Fruit fly (Drosophila melanogaster) whole organism, embryonic: ENCODE results near the gene yellow-f2.

Experiments used
- Ada2b ChIP-seq: fragments of 200-800 bp; sonication (Bioruptor generic); IDR thresholded peaks from 2 replicates; pipeline ENCODE4 v1.3.6; 2022; ENCODE audit warnings: missing biosample characterization, missing genetic modification characterization
- Atf6 ChIP-seq: fragments of 200-800 bp; sonication (Bioruptor generic); IDR thresholded peaks from 2 replicates; pipeline ENCODE4 v1.3.6; 2022; ENCODE audit warnings: missing biosample characterization, missing genetic modification characterization
- Bdp1 ChIP-seq: fragments of 200-800 bp; sonication (Bioruptor generic); optimal IDR thresholded peaks from 3 replicates; lab custom pipeline; 2016; ENCODE audit warnings: missing biosample characterization, missing genetic modification characterization
- Bgb ChIP-seq: fragments of 200-800 bp; sonication (Bioruptor generic); IDR thresholded peaks from 2 replicates; pipeline ENCODE4 v1.3.6; 2022; ENCODE audit warnings: missing biosample characterization, missing genetic modification characterization; ENCODE audit not compliant: partially characterized antibody
- BtbVII ChIP-seq: fragments of 200-800 bp; sonication (Bioruptor generic); optimal IDR thresholded peaks from 3 replicates; lab custom pipeline; 2017; ENCODE audit warnings: missing biosample characterization, mild to moderate bottlenecking, missing genetic modification characterization
- CG10209 ChIP-seq: fragments of 200-800 bp; sonication (Bioruptor generic); optimal IDR thresholded peaks from 3 replicates; lab custom pipeline; 2017; ENCODE audit warnings: missing biosample characterization, mild to moderate bottlenecking, missing genetic modification characterization, missing genetic modification reagents
- CG10565 ChIP-seq: fragments of 200-800 bp; sonication (Bioruptor generic); optimal IDR thresholded peaks from 3 replicates; lab custom pipeline; 2016; ENCODE audit warnings: missing biosample characterization, mild to moderate bottlenecking, missing genetic modification characterization
- CG12071 ChIP-seq: fragments of 200-800 bp; sonication (Bioruptor generic); optimal IDR thresholded peaks from 3 replicates; lab custom pipeline; 2018; ENCODE audit warnings: missing biosample characterization, mild to moderate bottlenecking, missing genetic modification characterization
- CG12659 ChIP-seq: fragments of 200-800 bp; sonication (Bioruptor generic); optimal IDR thresholded peaks from 3 replicates; lab custom pipeline; 2017; ENCODE audit warnings: mild to moderate bottlenecking, missing biosample characterization, missing genetic modification reagents, missing genetic modification characterization
- CG13424 ChIP-seq: fragments of 200-800 bp; sonication (Bioruptor generic); optimal IDR thresholded peaks from 2 replicates; lab custom pipeline; 2019; ENCODE audit warnings: missing biosample characterization, mild to moderate bottlenecking, missing genetic modification characterization, moderate library complexity
- CG17829 ChIP-seq: fragments of 200-800 bp; optimal IDR thresholded peaks from 2 replicates; lab custom pipeline; 2019; ENCODE audit warnings: missing biosample characterization, mild to moderate bottlenecking, missing genetic modification characterization, moderate library complexity
- CG18619 ChIP-seq: fragments of 200-800 bp; sonication (Bioruptor generic); optimal IDR thresholded peaks from 3 replicates; lab custom pipeline; 2017; ENCODE audit warnings: missing biosample characterization, mild to moderate bottlenecking, missing genetic modification characterization
- CG30431 ChIP-seq: fragments of 200-800 bp; sonication (Bioruptor generic); optimal IDR thresholded peaks from 2 replicates; lab custom pipeline; 2017; ENCODE audit warnings: missing biosample characterization, missing genetic modification characterization
- CG31388 ChIP-seq: fragments of 200-800 bp; sonication (Bioruptor generic); optimal IDR thresholded peaks from 2 replicates; lab custom pipeline; 2016; ENCODE audit warnings: missing biosample characterization, missing genetic modification characterization
- CG31441 ChIP-seq: fragments of 200-800 bp; sonication (Bioruptor generic); IDR thresholded peaks from 2 replicates; pipeline ENCODE4 v1.3.6; 2022; ENCODE audit warnings: missing biosample characterization, missing genetic modification characterization
- CG3163 ChIP-seq: fragments of 200-800 bp; sonication (Bioruptor generic); optimal IDR thresholded peaks from 3 replicates; lab custom pipeline; 2016; ENCODE audit warnings: missing biosample characterization, missing genetic modification characterization
- CG4854 ChIP-seq: fragments of 200-800 bp; sonication (Bioruptor generic); optimal IDR thresholded peaks from 2 replicates; lab custom pipeline; 2016; ENCODE audit warnings: missing biosample characterization, missing genetic modification characterization, inconsistent platforms
- CG6791 ChIP-seq: fragments of 200-800 bp; sonication (Bioruptor generic); IDR thresholded peaks from 3 replicates; pipeline ENCODE4 v1.3.6; 2022; ENCODE audit warnings: missing biosample characterization, missing genetic modification characterization; ENCODE audit not compliant: partially characterized antibody
- CG8924 ChIP-seq: fragments of 200-800 bp; optimal IDR thresholded peaks from 3 replicates; lab custom pipeline; 2019; ENCODE audit warnings: missing biosample characterization, mild to moderate bottlenecking, missing genetic modification characterization, moderate library complexity
- CHES-1-like ChIP-seq: fragments of 200-800 bp; sonication (Bioruptor generic); optimal IDR thresholded peaks from 2 replicates; lab custom pipeline; 2016; ENCODE audit warnings: missing biosample characterization, missing genetic modification characterization
- D ChIP-seq, 2 experiments: fragments of 200-800 bp in 1 of 2; fragments of >200 bp in 1 of 2; sonication (Bioruptor generic) in 1 of 2; optimal IDR thresholded peaks; 2 replicates in 1 of 2; 3 replicates in 1 of 2; lab custom pipeline; 2017; ENCODE audit warnings: mild to moderate bottlenecking in 1 of 2, missing biosample characterization in 1 of 2, missing genetic modification characterization in 1 of 2, missing genetic modification reagents in 1 of 2
- Elba2 ChIP-seq: fragments of 200-800 bp; sonication (Bioruptor generic); optimal IDR thresholded peaks from 3 replicates; lab custom pipeline; 2016; ENCODE audit warnings: missing biosample characterization, missing genetic modification characterization
- GATAe ChIP-seq: fragments of 200-800 bp; sonication (Bioruptor generic); conservative IDR thresholded peaks from 2 replicates; pipeline ENCODE4 v1.3.6; 2022; ENCODE audit warnings: missing biosample characterization, missing genetic modification characterization
- HLH4C ChIP-seq: fragments of 200-800 bp; sonication (Bioruptor generic); IDR thresholded peaks from 3 replicates; pipeline ENCODE4 v1.3.6; 2022; ENCODE audit warnings: missing biosample characterization, missing genetic modification characterization; ENCODE audit not compliant: partially characterized antibody
- Hmr ChIP-seq: fragments of 200-800 bp; sonication (Bioruptor generic); optimal IDR thresholded peaks from 3 replicates; lab custom pipeline; 2017; ENCODE audit warnings: mild to moderate bottlenecking, missing biosample characterization, missing genetic modification reagents, missing genetic modification characterization
- Hr51 ChIP-seq, 2 experiments: fragments of 200-800 bp; sonication (Bioruptor generic); optimal IDR thresholded peaks; 2 replicates in 1 of 2; 3 replicates in 1 of 2; lab custom pipeline; 2016 to 2018; ENCODE audit warnings: missing biosample characterization in 2 of 2, missing genetic modification characterization in 2 of 2, mild to moderate bottlenecking in 1 of 2, moderate library complexity in 1 of 2
- Kr ChIP-seq: fragments of 200-800 bp; sonication (Bioruptor generic); optimal IDR thresholded peaks from 2 replicates; lab custom pipeline; 2017; ENCODE audit warnings: missing biosample characterization, mild to moderate bottlenecking, missing genetic modification characterization
- Lhr ChIP-seq: fragments of 200-800 bp; sonication (Bioruptor generic); optimal IDR thresholded peaks from 3 replicates; lab custom pipeline; 2017; ENCODE audit warnings: mild to moderate bottlenecking, missing biosample characterization, missing genetic modification reagents, missing genetic modification characterization
- MBD-R2 ChIP-seq: fragments of 200-800 bp; sonication (Bioruptor generic); IDR thresholded peaks from 2 replicates; pipeline ENCODE4 v1.3.6; 2022; ENCODE audit warnings: missing biosample characterization, missing genetic modification characterization
- MESR4 ChIP-seq: fragments of 200-800 bp; sonication (Bioruptor generic); optimal IDR thresholded peaks from 2 replicates; lab custom pipeline; 2018; ENCODE audit warnings: missing biosample characterization, mild to moderate bottlenecking, missing genetic modification characterization, moderate library complexity
- Opbp ChIP-seq: fragments of 200-800 bp; sonication (Bioruptor generic); IDR thresholded peaks from 3 replicates; pipeline ENCODE4 v1.3.6; 2022; ENCODE audit warnings: missing biosample characterization, missing genetic modification characterization; ENCODE audit not compliant: partially characterized antibody
- Rfx ChIP-seq: fragments of 200-800 bp; sonication (Bioruptor generic); IDR thresholded peaks from 2 replicates; pipeline ENCODE4 v1.3.6; 2022; ENCODE audit warnings: missing biosample characterization, missing genetic modification characterization
- Sry-δ ChIP-seq: fragments of 200-800 bp; sonication (Bioruptor generic); optimal IDR thresholded peaks from 2 replicates; lab custom pipeline; 2016; ENCODE audit warnings: missing biosample characterization, missing genetic modification characterization
- Xrp1 ChIP-seq: fragments of 200-800 bp; sonication (Bioruptor generic); IDR thresholded peaks from 2 replicates; pipeline ENCODE4 v1.3.6; 2022; ENCODE audit warnings: missing biosample characterization, missing genetic modification characterization
- bab2 ChIP-seq: fragments of 200-800 bp; sonication (Bioruptor generic); optimal IDR thresholded peaks from 2 replicates; lab custom pipeline; 2016; ENCODE audit warnings: missing biosample characterization, missing genetic modification characterization
- bcd ChIP-seq: fragments of 200-800 bp; sonication (Bioruptor generic); optimal IDR thresholded peaks from 2 replicates; lab custom pipeline; 2017; ENCODE audit warnings: missing biosample characterization, mild to moderate bottlenecking, missing genetic modification characterization
- br ChIP-seq: fragments of >200 bp; optimal IDR thresholded peaks from 2 replicates; lab custom pipeline; 2017
- btn ChIP-seq: fragments of 200-800 bp; sonication (Bioruptor generic); optimal IDR thresholded peaks from 2 replicates; lab custom pipeline; 2016; ENCODE audit warnings: missing biosample characterization, missing genetic modification characterization
- cas ChIP-seq: fragments of 200-800 bp; sonication (Bioruptor generic); IDR thresholded peaks from 2 replicates; pipeline ENCODE4 v1.3.6; 2022; ENCODE audit warnings: missing biosample characterization, missing genetic modification characterization
- dati ChIP-seq: fragments of 200-800 bp; sonication (Bioruptor generic); IDR thresholded peaks from 2 replicates; pipeline ENCODE4 v1.3.6; 2022; ENCODE audit warnings: missing biosample characterization, missing genetic modification characterization
- fd96Cb ChIP-seq: fragments of 200-800 bp; sonication (Bioruptor generic); optimal IDR thresholded peaks from 2 replicates; lab custom pipeline; 2018; ENCODE audit warnings: missing biosample characterization, mild to moderate bottlenecking, missing genetic modification characterization, moderate library complexity
- fru ChIP-seq: fragments of >200 bp; optimal IDR thresholded peaks from 2 replicates; lab custom pipeline; 2017
- grau ChIP-seq: fragments of 200-800 bp; optimal IDR thresholded peaks from 3 replicates; lab custom pipeline; 2019; ENCODE audit warnings: missing biosample characterization, mild to moderate bottlenecking, missing genetic modification characterization, moderate library complexity
- kay ChIP-seq: fragments of 200-800 bp; sonication (Bioruptor generic); optimal IDR thresholded peaks from 2 replicates; lab custom pipeline; 2016; ENCODE audit warnings: missing biosample characterization, missing genetic modification characterization
- mam ChIP-seq: fragments of 200-800 bp; sonication (Bioruptor generic); optimal IDR thresholded peaks from 3 replicates; lab custom pipeline; 2016; ENCODE audit warnings: missing biosample characterization, missing genetic modification characterization
- phol ChIP-seq: fragments of 200-800 bp; sonication (Bioruptor generic); optimal IDR thresholded peaks from 3 replicates; lab custom pipeline; 2018; ENCODE audit warnings: missing biosample characterization, mild to moderate bottlenecking, missing genetic modification characterization, moderate library complexity
- pzg ChIP-seq: fragments of 200-800 bp; sonication (Bioruptor generic); optimal IDR thresholded peaks from 3 replicates; lab custom pipeline; 2018; ENCODE audit warnings: missing biosample characterization, mild to moderate bottlenecking, missing genetic modification characterization, moderate library complexity
- ranshi ChIP-seq: fragments of 200-800 bp; sonication (Bioruptor generic); IDR thresholded peaks from 2 replicates; pipeline ENCODE4 v1.3.6; 2022; ENCODE audit warnings: missing biosample characterization, missing genetic modification characterization
- unc-4 ChIP-seq: fragments of 200-800 bp; sonication (Bioruptor generic); IDR thresholded peaks from 2 replicates; pipeline ENCODE4 v1.3.6; 2022; ENCODE audit warnings: missing biosample characterization, missing genetic modification characterization; ENCODE audit not compliant: partially characterized antibody
- vvl ChIP-seq: fragments of 200-800 bp; sonication (Bioruptor generic); IDR thresholded peaks from 2 replicates; pipeline ENCODE4 v1.3.6; 2022; ENCODE audit warnings: missing biosample characterization, missing genetic modification characterization
- yki ChIP-seq: fragments of >200 bp; optimal IDR thresholded peaks from 3 replicates; lab custom pipeline; 2018

yellow-f2 gene

DNA sequence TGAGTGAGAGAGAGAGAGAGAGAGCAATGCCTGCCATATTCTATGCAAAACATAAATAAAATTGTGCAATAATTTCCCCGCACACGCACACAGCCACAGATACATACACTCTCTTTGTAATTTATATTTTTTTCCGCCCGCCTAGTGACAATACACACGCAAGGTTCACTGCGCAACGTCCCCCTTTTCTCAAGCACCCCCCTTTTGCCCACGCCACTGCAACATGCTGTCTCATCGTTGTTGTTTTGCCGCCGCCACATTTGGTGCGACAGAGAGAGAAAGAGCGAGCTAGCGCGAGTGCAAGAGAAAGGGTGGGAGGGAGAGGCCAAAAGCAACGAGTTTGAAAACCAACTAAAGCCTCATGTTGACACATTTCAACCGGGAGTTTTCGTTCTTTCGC is 17.4 kb upstream of the yellow-f2 start (continued):
- TF ChIP-seq dati (GFP tag; lab: Robert Waterston, UW), result peak; percentile 37; the same call in 1 of the 2 replicates
- TF ChIP-seq CG12659, result peak; percentile 26
- peak; percentile 44 for TF ChIP-seq BtbVII (GFP tag; lab: Kevin White, UChicago)
- no peak for TF ChIP-seq CG12071 (GFP tag; lab: Kevin White, UChicago)
- peak; percentile 64 for TF ChIP-seq mam
- TF ChIP-seq CG3163 (GFP tag; lab: Kevin White, UChicago), result peak; percentile 61
- TF ChIP-seq CG6791 (GFP tag; lab: Robert Waterston, UW), result 0 out of 3 replicates have a peak, but pooled peaks have one; percentile 11
- peak; percentile 45 for TF ChIP-seq CG17829 (tag; lab: Kevin White, UChicago)
- no peak for TF ChIP-seq yki (lab: Kevin White, UChicago)
- TF ChIP-seq Opbp (GFP tag; lab: Robert Waterston, UW), result no peak
- TF ChIP-seq vvl (GFP tag; lab: Robert Waterston, UW), result peak; percentile 84
- TF ChIP-seq kay (GFP tag; lab: Kevin White, UChicago), result peak; percentile 80
- no peak for TF ChIP-seq CG10565 (GFP tag; lab: Kevin White, UChicago)
- TF ChIP-seq CG31441 (GFP tag; lab: Robert Waterston, UW), result no peak; the same call in 1 of the 2 replicates
- peak; percentile 68 for TF ChIP-seq bab2
- TF ChIP-seq MESR4 (GFP tag; lab: Kevin White, UChicago), result peak; percentile 32
- TF ChIP-seq CG30431 (GFP tag; lab: Kevin White, UChicago), result peak; percentile 1
- no peak for TF ChIP-seq br (lab: Kevin White, UChicago)
- TF ChIP-seq Hmr (GFP tag; lab: Kevin White, UChicago), result peak; percentile 57
- TF ChIP-seq ranshi (GFP tag; lab: Robert Waterston, UW), result peak; percentile 55; the same call in 1 of the 2 replicates
- TF ChIP-seq Kr (GFP tag; lab: Kevin White, UChicago), result no peak
- peak; percentile 54 for TF ChIP-seq CG10209 (GFP tag; lab: Kevin White, UChicago)
- TF ChIP-seq CG8924 (tag; lab: Kevin White, UChicago), result peak; percentile 65
- TF ChIP-seq fd96Cb (tag; lab: Kevin White, UChicago), result no peak
- no peak for TF ChIP-seq D (optimal IDR thresholded peaks at IDR 0.05; lab: Kevin White, UChicago)
- peak; percentile 40 for TF ChIP-seq D (GFP tag; optimal IDR thresholded peaks at IDR 0.05; lab: Kevin White, UChicago)
- peak; percentile 75 for TF ChIP-seq Rfx (GFP tag; lab: Robert Waterston, UW)
- peak; percentile 35; the same call in 1 of the 2 replicates for TF ChIP-seq MBD-R2 (GFP tag; lab: Robert Waterston, UW)
- peak; percentile 66 for TF ChIP-seq CG18619 (GFP tag; lab: Kevin White, UChicago)

DNA sequence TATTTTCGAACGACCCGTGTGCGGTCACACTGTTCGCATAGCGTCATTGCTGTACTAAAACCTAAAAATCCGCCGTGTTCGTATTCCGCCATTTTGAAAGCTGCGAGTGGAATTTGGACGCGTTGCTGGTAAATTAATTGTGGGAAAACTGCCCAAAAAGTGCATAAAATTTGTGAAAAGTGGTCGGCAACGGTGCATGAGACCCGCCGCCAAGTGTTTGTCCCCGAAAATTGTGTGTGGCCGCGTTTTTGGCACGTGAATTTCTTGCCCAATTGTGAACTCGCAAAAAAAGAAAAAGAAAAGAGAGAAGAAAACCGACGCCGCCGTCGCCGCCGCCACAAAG is 16.6 kb upstream of the yellow-f2 start, which contains the start of gene CtBP:
Gene CtBP, plus strand, starts transcription at position 29 of the 343 bp plus-strand sequence.
- TF ChIP-seq Hr51 (GFP tag; optimal IDR thresholded peaks at IDR 0.05; lab: Kevin White, UChicago), result no peak
- no peak for TF ChIP-seq bcd (GFP tag; lab: Kevin White, UChicago)
- TF ChIP-seq btn (GFP tag; lab: Kevin White, UChicago), result no peak
- no peak for TF ChIP-seq Sry-δ
- TF ChIP-seq cas (GFP tag; lab: Robert Waterston, UW), result no peak
- TF ChIP-seq CHES-1-like (GFP tag; lab: Kevin White, UChicago), result no peak
- TF ChIP-seq CG13424, result no peak
- TF ChIP-seq phol (tag; lab: Kevin White, UChicago), result peak; percentile 96
- TF ChIP-seq Ada2b (GFP tag; lab: Robert Waterston, UW), result no peak
- TF ChIP-seq CG8924 (tag; lab: Kevin White, UChicago), result no peak
- TF ChIP-seq Lhr (GFP tag; lab: Kevin White, UChicago), result no peak
- TF ChIP-seq Elba2 (GFP tag; lab: Kevin White, UChicago), result peak; percentile 4
- TF ChIP-seq CG31388 (GFP tag; lab: Kevin White, UChicago), result no peak
- TF ChIP-seq grau (tag; lab: Kevin White, UChicago), result no peak
- no peak for TF ChIP-seq Xrp1 (GFP tag; lab: Robert Waterston, UW)
- no peak for TF ChIP-seq GATAe (GFP tag; lab: Robert Waterston, UW)
- no peak for TF ChIP-seq pzg (GFP tag; lab: Kevin White, UChicago)
- no peak for TF ChIP-seq fru (lab: Kevin White, UChicago)
- TF ChIP-seq Bdp1 (GFP tag; lab: Kevin White, UChicago), result no peak
- TF ChIP-seq HLH4C (GFP tag; lab: Robert Waterston, UW), result no peak
- TF ChIP-seq Atf6, result no peak
- TF ChIP-seq CG4854 (GFP tag; lab: Kevin White, UChicago), result no peak
- peak; percentile 40; the same call in 1 of the 2 replicates for TF ChIP-seq Bgb (GFP tag; lab: Robert Waterston, UW)
- TF ChIP-seq ranshi (GFP tag; lab: Robert Waterston, UW), result no peak
- TF ChIP-seq unc-4 (GFP tag; lab: Robert Waterston, UW), result no peak
